Worm (Caenorhabditis elegans) whole organism, late embryonic: ENCODE data around the gene ceh-13.

Experiments used
- F13H6.1 ChIP-seq: sonication (generic microtip); optimal IDR thresholded peaks from 2 replicates; lab custom pipeline; 2016; ENCODE audit warnings: missing genetic modification characterization, missing compliant biosample characterization
- ahr-1 ChIP-seq: sonication (generic microtip); optimal IDR thresholded peaks from 2 replicates; lab custom pipeline; 2016; ENCODE audit warnings: missing genetic modification characterization, missing compliant biosample characterization
- ama-1 ChIP-seq: fragments of 150-350 bp; optimal IDR thresholded peaks from 2 replicates; lab custom pipeline; 2014
- ceh-14 ChIP-seq: sonication (generic microtip); optimal IDR thresholded peaks from 2 replicates; lab custom pipeline; 2016; ENCODE audit warnings: missing genotype, missing genetic modification characterization, missing compliant biosample characterization
- ceh-18 ChIP-seq: sonication (generic microtip); optimal IDR thresholded peaks from 2 replicates; lab custom pipeline; 2016; ENCODE audit warnings: missing genetic modification characterization, missing compliant biosample characterization
- ceh-19 ChIP-seq: fragments of 200-800 bp; sonication (Bioruptor generic); optimal IDR thresholded peaks from 2 replicates; lab custom pipeline; 2018; ENCODE audit warnings: mild to moderate bottlenecking, missing genetic modification characterization, missing compliant biosample characterization
- ceh-2 ChIP-seq: sonication (generic microtip); optimal IDR thresholded peaks from 2 replicates; lab custom pipeline; 2016; ENCODE audit warnings: missing genotype, missing genetic modification characterization, missing compliant biosample characterization
- ceh-22 ChIP-seq: sonication (generic microtip); optimal IDR thresholded peaks from 2 replicates; lab custom pipeline; 2017; ENCODE audit warnings: missing biosample characterization, missing genetic modification characterization
- ceh-30 ChIP-seq: fragments of 150-350 bp; optimal IDR thresholded peaks from 2 replicates; lab custom pipeline; 2014; ENCODE audit warnings: missing biosample characterization, missing genetic modification characterization
- ceh-31 ChIP-seq: sonication (generic microtip); optimal IDR thresholded peaks from 2 replicates; lab custom pipeline; 2016; ENCODE audit warnings: missing genetic modification characterization, missing compliant biosample characterization
- ceh-34 ChIP-seq: sonication (generic microtip); optimal IDR thresholded peaks from 2 replicates; lab custom pipeline; 2016; ENCODE audit warnings: mild to moderate bottlenecking, missing genetic modification characterization, missing compliant biosample characterization
- eyg-1 ChIP-seq: sonication (generic microtip); optimal IDR thresholded peaks from 2 replicates; lab custom pipeline; 2016; ENCODE audit warnings: missing genotype, missing genetic modification characterization, missing compliant biosample characterization
- hlh-6 ChIP-seq: sonication (generic microtip); optimal IDR thresholded peaks from 2 replicates; lab custom pipeline; 2016; ENCODE audit warnings: missing genotype, missing genetic modification characterization, missing compliant biosample characterization
- madf-2 ChIP-seq: sonication (generic microtip); optimal IDR thresholded peaks from 2 replicates; lab custom pipeline; 2017; ENCODE audit warnings: missing genetic modification characterization, missing compliant biosample characterization
- mec-3 ChIP-seq: sonication (generic microtip); optimal IDR thresholded peaks from 2 replicates; lab custom pipeline; 2016; ENCODE audit warnings: borderline replicate concordance, missing genetic modification characterization, missing compliant biosample characterization
- nfya-1 ChIP-seq: sonication (generic microtip); optimal IDR thresholded peaks from 2 replicates; lab custom pipeline; 2017; ENCODE audit warnings: missing genetic modification characterization, mild to moderate bottlenecking, missing compliant biosample characterization, antibody characterized with exemption, moderate library complexity
- nhr-232 ChIP-seq: sonication (generic microtip); optimal IDR thresholded peaks from 2 replicates; lab custom pipeline; 2016; ENCODE audit warnings: missing genetic modification characterization, missing compliant biosample characterization
- pag-3 ChIP-seq: sonication (generic microtip); optimal IDR thresholded peaks from 2 replicates; lab custom pipeline; 2016; ENCODE audit warnings: missing compliant biosample characterization, missing genetic modification characterization, borderline replicate concordance
- pat-9 ChIP-seq: fragments of 200-800 bp; sonication (Bioruptor generic); optimal IDR thresholded peaks from 2 replicates; lab custom pipeline; 2018; ENCODE audit warnings: mild to moderate bottlenecking, missing genetic modification characterization, moderate library complexity, missing compliant biosample characterization
- pha-2 ChIP-seq: sonication (generic microtip); optimal IDR thresholded peaks from 2 replicates; lab custom pipeline; 2017; ENCODE audit warnings: mild to moderate bottlenecking, missing genetic modification characterization, missing compliant biosample characterization
- sdc-2 ChIP-seq: sonication (generic microtip); optimal IDR thresholded peaks from 2 replicates; lab custom pipeline; 2016; ENCODE audit warnings: missing genotype, missing genetic modification characterization, missing compliant biosample characterization
- sox-4 ChIP-seq: sonication (generic microtip); optimal IDR thresholded peaks from 2 replicates; lab custom pipeline; 2017; ENCODE audit warnings: mild to moderate bottlenecking, missing genetic modification characterization, inconsistent platforms, missing compliant biosample characterization
- tbx-2 ChIP-seq: sonication (generic microtip); optimal IDR thresholded peaks from 2 replicates; lab custom pipeline; 2016; ENCODE audit warnings: missing genetic modification characterization, missing compliant biosample characterization
- tbx-7 ChIP-seq: sonication (generic microtip); optimal IDR thresholded peaks from 2 replicates; lab custom pipeline; 2016; ENCODE audit warnings: missing genotype, missing genetic modification characterization, missing compliant biosample characterization
- ttx-3 ChIP-seq: sonication (generic microtip); optimal IDR thresholded peaks from 2 replicates; lab custom pipeline; 2016; ENCODE audit warnings: missing genetic modification reagents, missing genetic modification characterization, missing compliant biosample characterization
- unc-3 ChIP-seq, 2 experiments: fragments of 200-800 bp in 1 of 2; sonication (Bioruptor generic) in 1 of 2; sonication (generic microtip) in 1 of 2; conservative IDR thresholded peaks in 1 of 2; optimal IDR thresholded peaks in 1 of 2; 2 replicates each; pipeline versions ENCODE4 v1.3.6 to Lab custom; 2016 to 2022; ENCODE audit warnings: missing compliant biosample characterization in 2 of 2, missing genetic modification characterization in 2 of 2, missing genetic modification reagents in 1 of 2
- unc-42 ChIP-seq: sonication (generic microtip); optimal IDR thresholded peaks from 2 replicates; lab custom pipeline; 2016; ENCODE audit warnings: missing genotype, missing genetic modification characterization, missing compliant biosample characterization
- unc-55 ChIP-seq: sonication (generic microtip); optimal IDR thresholded peaks from 2 replicates; lab custom pipeline; 2017; ENCODE audit warnings: missing biosample characterization, missing genetic modification reagents, missing genetic modification characterization

The ceh-13 gene

ce11 chrIII:7520672-7521071, 34.8 kb upstream of the ceh-13 start, which contains the start of the genes cux-7 and C07H6.2 (continued):
- no peak for TF ChIP-seq nhr-232
- TF ChIP-seq unc-3 (GFP tag; conservative IDR thresholded peaks at IDR 0.05; lab: Robert Waterston, UW) = peak; percentile 56; the same call in 1 of the 2 replicates
- peak; percentile 74 for TF ChIP-seq unc-3 (tag; optimal IDR thresholded peaks at IDR 0.05; lab: Kevin White, UChicago)
- peak; percentile 99 for TF ChIP-seq ceh-2 (tag; lab: Kevin White, UChicago)
- TF ChIP-seq F13H6.1 (tag; lab: Kevin White, UChicago) = peak; percentile 94
- no peak for TF ChIP-seq pha-2 (tag; lab: Kevin White, UChicago)
- TF ChIP-seq ahr-1 (tag; lab: Kevin White, UChicago) = peak; percentile 90
- peak; percentile 72 for TF ChIP-seq unc-42 (tag; lab: Kevin White, UChicago)
- TF ChIP-seq pag-3 = peak; percentile 26
- peak; percentile 11 for TF ChIP-seq madf-2 (tag; lab: Kevin White, UChicago)
- TF ChIP-seq mec-3 (tag; lab: Kevin White, UChicago) = peak; percentile 96
- peak; percentile 84 for TF ChIP-seq ceh-14 (tag; lab: Kevin White, UChicago)
- TF ChIP-seq ceh-34 (tag; lab: Kevin White, UChicago) = no peak

DNA sequence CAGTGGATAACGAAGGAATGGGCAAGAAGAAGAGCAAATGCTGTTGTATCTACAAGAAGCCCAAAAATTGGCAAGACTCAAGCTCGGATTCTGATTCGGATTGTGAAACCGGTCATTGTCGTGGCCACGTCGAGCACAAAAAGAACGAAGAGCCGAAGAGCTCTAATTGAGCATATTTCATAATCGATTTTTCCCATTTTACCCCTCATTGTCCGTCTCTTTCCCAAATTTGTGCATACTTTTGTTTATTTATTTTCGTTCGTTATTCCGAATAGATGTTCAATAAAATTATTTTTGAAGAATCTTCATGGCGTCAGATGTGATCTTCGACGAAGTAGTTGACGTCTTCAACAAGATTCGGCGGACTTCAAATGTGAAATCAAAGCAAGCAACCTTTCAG, 34.3 kb upstream of the ceh-13 start, which contains the start of gene lig-4:
lig-4 (plus strand) TSS at position 301 of the 400 bp plus-strand sequence.
- TF ChIP-seq ceh-30 = no peak

DNA sequence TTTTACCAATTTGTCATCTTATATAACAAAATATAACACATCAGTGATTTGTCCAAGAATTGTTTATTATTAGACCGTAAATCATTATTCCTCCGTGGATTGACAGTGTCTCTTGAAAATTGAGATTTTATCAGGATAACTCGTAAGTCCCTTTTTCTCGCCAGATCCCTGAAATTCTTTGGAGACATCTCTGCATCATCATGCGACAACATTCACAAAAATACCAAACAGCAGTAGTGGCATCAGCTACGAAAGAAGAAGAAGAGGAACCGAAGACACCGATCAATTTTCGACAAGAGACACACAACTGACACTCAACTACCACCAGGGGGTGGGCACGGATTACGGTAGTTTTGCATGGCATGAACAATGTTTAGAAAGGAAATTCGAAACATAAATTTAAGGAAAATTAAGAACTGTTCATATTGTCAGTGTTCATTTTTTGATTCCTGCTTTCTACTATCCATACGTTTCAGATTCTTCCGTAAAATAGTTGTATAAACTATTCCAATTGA, 30.6 kb upstream of the ceh-13 start:
- TF ChIP-seq ceh-31 (tag; lab: Kevin White, UChicago) (no peak), ttx-3 (tag; lab: Kevin White, UChicago) (no peak), ceh-19 (no peak), pat-9 (no peak), pag-3 (no peak), madf-2 (tag; lab: Kevin White, UChicago) (no peak), hlh-6 (tag; lab: Kevin White, UChicago) (no peak), sox-4 (no peak), tbx-2 (tag; lab: Kevin White, UChicago) (no peak), eyg-1 (tag; lab: Kevin White, UChicago) (no peak), unc-3 (GFP tag; conservative IDR thresholded peaks at IDR 0.05; lab: Robert Waterston, UW) (no peak), unc-3 (tag; optimal IDR thresholded peaks at IDR 0.05; lab: Kevin White, UChicago) (no peak)
- TF ChIP-seq, all 69 proteins: peak for 0

DNA sequence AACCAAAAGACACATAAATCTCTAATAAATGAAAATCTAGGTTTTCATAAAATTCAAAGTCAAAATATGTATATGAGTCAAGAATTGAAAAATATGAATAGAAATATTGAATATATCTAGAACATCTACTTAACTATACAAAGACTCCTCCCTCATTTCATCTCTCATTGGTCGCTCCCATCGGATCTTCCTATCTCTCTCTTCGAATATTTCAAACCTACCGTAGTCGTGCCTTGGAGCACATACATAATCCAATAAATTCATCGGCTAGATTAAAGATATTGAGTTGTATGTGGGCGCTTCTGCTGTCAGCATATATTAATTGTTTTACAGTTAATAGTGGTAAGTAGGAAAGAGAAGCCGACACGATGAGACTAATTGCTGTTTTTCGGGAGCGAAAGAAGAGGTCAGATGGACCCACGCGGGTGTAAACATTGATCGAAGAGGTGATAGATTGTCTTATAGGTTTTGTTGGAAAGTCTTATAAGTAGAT, 28.4 kb upstream of the ceh-13 start:
- no peak for TF ChIP-seq F13H6.1 (tag; lab: Kevin White, UChicago)
- peak; percentile 51 for TF ChIP-seq unc-55 (GFP tag; lab: Kevin White, UChicago)
- peak; percentile 47 for TF ChIP-seq nfya-1 (tag; lab: Kevin White, UChicago)

DNA sequence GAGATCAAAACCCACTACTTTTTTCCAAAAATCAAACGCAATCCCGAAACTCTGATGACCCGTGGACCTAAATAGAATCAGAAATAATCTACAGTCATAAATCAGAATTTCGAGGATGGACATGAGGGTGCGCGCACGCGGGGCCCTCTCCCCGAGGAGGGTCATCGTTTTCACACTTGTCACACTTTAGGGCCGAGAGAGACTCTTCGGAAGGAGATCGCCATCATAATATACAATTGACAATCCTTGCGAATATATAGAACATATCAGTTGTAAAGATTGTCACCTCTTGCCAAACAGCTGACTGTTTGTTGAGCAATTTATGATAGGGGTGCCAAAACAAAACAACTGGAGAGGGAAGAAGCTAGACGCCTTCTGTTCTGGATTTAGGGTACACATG, 25.4 kb upstream of the ceh-13 start:
- TF ChIP-seq unc-55 (GFP tag; lab: Kevin White, UChicago) (peak; percentile 51), tbx-7 (tag; lab: Kevin White, UChicago) (no peak), hlh-6 (tag; lab: Kevin White, UChicago) (no peak), ceh-19 (no peak)

- no peak for TF ChIP-seq ceh-18 (tag; lab: Kevin White, UChicago)
- no peak for TF ChIP-seq unc-55 (GFP tag; lab: Kevin White, UChicago)
- TF ChIP-seq ceh-14 (tag; lab: Kevin White, UChicago) = no peak
- no peak for TF ChIP-seq ama-1 (lab: Kevin White, UChicago)
- no peak for TF ChIP-seq sdc-2 (tag; lab: Kevin White, UChicago)
- no peak for TF ChIP-seq hlh-6 (tag; lab: Kevin White, UChicago)
- TF ChIP-seq ceh-31 (tag; lab: Kevin White, UChicago) = no peak
- TF ChIP-seq ceh-22 (tag; lab: Kevin White, UChicago) = no peak
- TF ChIP-seq nfya-1 (tag; lab: Kevin White, UChicago) = no peak
These were observed 24.6 kb upstream of the ceh-13 start for ce11 chrIII:7530830-7531229.
